Worm (Caenorhabditis elegans) whole organism, L1 larva: ENCODE data around the gene col-80.

Source experiments
- C04F5.9 ChIP-seq: sonication (generic microtip); optimal IDR thresholded peaks from 2 replicates; lab custom pipeline; 2016; ENCODE audit warnings: missing genetic modification characterization, missing compliant biosample characterization
- ama-1 ChIP-seq: fragments of 150-350 bp; optimal IDR thresholded peaks from 2 replicates; lab custom pipeline; 2014
- ceh-82 ChIP-seq, 3 experiments: fragments of 150-350 bp in 1 of 3; sonication (generic microtip) in 2 of 3; optimal IDR thresholded peaks; 2 replicates each; lab custom pipeline; 2014 to 2017; ENCODE audit warnings: missing biosample characterization in 3 of 3, missing genetic modification characterization in 3 of 3
- ceh-90 ChIP-seq: sonication (generic microtip); optimal IDR thresholded peaks from 2 replicates; lab custom pipeline; 2016; ENCODE audit warnings: missing genetic modification characterization, missing compliant biosample characterization
- efl-1 ChIP-seq, 4 experiments: fragments of 150-350 bp; optimal IDR thresholded peaks in 3 of 4; peaks in 1 of 4; 1 replicate in 1 of 4; 2 replicates in 3 of 4; lab custom pipeline; 2014; ENCODE audit warnings: missing biosample characterization in 2 of 4, missing genetic modification characterization in 2 of 4, missing genetic modification reagents in 2 of 4
- egl-27 ChIP-seq, 2 experiments: fragments of 150-350 bp in 1 of 2; sonication (generic microtip); optimal IDR thresholded peaks; 3 replicates each; lab custom pipeline; 2017 to 2018; ENCODE audit warnings: missing biosample characterization in 2 of 2, missing genetic modification characterization in 2 of 2, missing genetic modification reagents in 2 of 2
- lin-13 ChIP-seq: fragments of 150-350 bp; optimal IDR thresholded peaks from 2 replicates; lab custom pipeline; 2014; ENCODE audit warnings: missing biosample characterization, missing genetic modification reagents, missing genetic modification characterization
- lin-14 ChIP-seq: fragments of 200-800 bp; sonication (Bioruptor generic); optimal IDR thresholded peaks from 2 replicates; lab custom pipeline; 2018; ENCODE audit warnings: mild to moderate bottlenecking, missing genetic modification characterization, moderate library complexity, missing compliant biosample characterization
- lin-39 ChIP-seq: fragments of 150-350 bp; optimal IDR thresholded peaks from 2 replicates; lab custom pipeline; 2014; ENCODE audit warnings: missing biosample characterization, missing genetic modification reagents, missing genetic modification characterization
- snu-23 ChIP-seq: sonication (generic microtip); optimal IDR thresholded peaks from 2 replicates; lab custom pipeline; 2016; ENCODE audit warnings: missing genetic modification characterization, missing compliant biosample characterization

ce11 chrII:10675302-10675701 is 31.7 kb upstream of the col-80 start, which contains the start of gene ptb-1:
- no peak for TF ChIP-seq C04F5.9 (tag; lab: Kevin White, UChicago)
- TF ChIP-seq lin-13 (GFP tag; lab: Kevin White, UChicago): no peak
- TF ChIP-seq snu-23: no peak
- no peak for TF ChIP-seq lin-39 (tag; lab: Kevin White, UChicago)
- no peak for TF ChIP-seq lin-14 (GFP tag; lab: Kevin White, UChicago)
- TF ChIP-seq egl-27 (tag; optimal IDR thresholded peaks at IDR 0.05; lab: Kevin White, UChicago): no peak
- no peak for TF ChIP-seq efl-1 (optimal IDR thresholded peaks at IDR 0.05; lab: Kevin White, UChicago)
- TF ChIP-seq efl-1 (GFP tag; optimal IDR thresholded peaks at IDR 0.05 in 1 of 2; lab: Kevin White, UChicago): no peak
- no peak for TF ChIP-seq ama-1 (lab: Kevin White, UChicago)
- no peak for TF ChIP-seq ceh-90
- TF ChIP-seq ceh-82 (tag; optimal IDR thresholded peaks at IDR 0.05; lab: Kevin White, UChicago): no peak
